Fruit fly (Drosophila melanogaster): ENCODE data around the gene Oseg1.

Oseg1 gene

DNA sequence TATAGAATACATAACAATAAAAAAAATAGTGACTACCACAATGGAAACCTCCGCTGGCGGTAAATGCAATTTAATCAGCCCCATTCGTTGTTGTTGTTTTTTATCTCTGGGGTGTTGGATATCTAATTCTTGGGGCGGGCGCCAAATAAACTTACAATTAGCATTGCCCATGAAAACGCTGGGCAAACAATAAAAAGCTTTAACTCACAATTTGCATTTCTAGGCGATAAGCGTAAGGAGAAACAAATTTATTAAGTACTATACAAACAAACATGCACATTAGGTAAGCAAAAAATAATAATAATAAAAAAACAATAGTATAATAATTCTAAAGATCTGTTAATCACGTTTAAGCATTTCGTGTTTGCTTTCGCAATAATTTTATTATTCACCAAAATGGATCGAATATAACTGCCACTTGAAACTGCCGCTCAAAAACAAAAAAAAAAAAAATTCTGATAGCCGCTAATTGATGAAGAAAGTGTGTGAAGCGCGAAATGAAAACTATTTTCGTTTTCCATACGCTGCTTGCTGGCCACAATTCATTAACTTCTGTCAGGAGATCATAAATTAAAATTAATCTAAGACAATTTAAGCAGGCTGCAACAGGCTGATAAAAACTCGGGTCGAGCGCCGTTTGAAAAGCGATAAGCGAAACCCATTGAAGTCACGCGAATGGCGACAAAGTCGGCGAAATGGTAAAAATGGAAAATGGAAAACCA lies 35.3 kb upstream of the Oseg1 start:
- peak; percentile 21 for TF ChIP-seq CG7101 (tag; optimal IDR thresholded peaks at IDR 0.05)
- no peak for TF ChIP-seq CG1620 (GFP tag; optimal IDR thresholded peaks at IDR 0.05)
- TF ChIP-seq Clk (GFP tag; optimal IDR thresholded peaks at IDR 0.05) = no peak
- no peak for TF ChIP-seq cnc (optimal IDR thresholded peaks at IDR 0.05)
- peak; percentile 35 for TF ChIP-seq CG7045 (GFP tag; optimal IDR thresholded peaks at IDR 0.05)
- TF ChIP-seq cic (GFP tag; optimal IDR thresholded peaks at IDR 0.05) = peak; percentile 54
- TF ChIP-seq tj (GFP tag; optimal IDR thresholded peaks at IDR 0.05) = peak; percentile 46
- peak; percentile 7 for TF ChIP-seq CG33017 (tag; optimal IDR thresholded peaks at IDR 0.05)
- peak; percentile 18 for TF ChIP-seq CG12768 (GFP tag; optimal IDR thresholded peaks at IDR 0.05)
- TF ChIP-seq kay (GFP tag; ENCODE audit: borderline replicate concordance) = peak; percentile 87

DNA sequence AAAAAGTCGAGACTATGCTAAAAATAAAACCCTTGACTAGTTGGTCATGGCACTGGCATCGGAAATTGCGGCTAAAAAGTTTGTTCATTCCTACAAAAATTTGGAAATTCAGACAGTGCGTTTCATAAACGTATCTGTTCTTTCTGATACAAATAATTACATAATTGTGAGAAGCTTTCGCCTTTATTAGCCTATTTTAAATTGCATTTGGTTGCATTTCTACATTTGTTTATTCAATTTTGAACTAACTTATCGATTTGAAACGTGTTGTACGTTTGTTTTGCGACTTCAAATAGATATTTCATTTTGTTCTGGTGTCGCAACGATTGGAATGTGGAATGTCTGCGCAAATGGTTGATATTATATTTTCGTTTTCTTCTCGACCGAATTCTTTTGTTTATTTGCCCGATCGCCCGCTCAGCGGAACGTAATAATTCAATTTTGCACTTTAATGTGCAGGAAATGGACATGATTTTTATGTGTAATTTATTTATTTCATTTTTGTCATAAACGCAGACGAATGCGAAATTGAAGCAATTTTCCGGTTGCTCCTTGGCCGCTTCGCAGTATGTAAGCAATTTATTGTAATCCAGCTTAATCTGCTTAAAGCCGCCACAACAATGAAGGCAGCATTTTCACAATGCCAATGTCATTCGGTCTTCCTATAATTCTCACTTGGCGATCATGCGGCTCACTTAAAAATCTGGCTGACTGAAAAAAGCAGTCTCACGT lies 33.6 kb upstream of the Oseg1 start:
- peak; percentile 98 for TF ChIP-seq tj (GFP tag; optimal IDR thresholded peaks at IDR 0.05)
- no peak for TF ChIP-seq Mnt (GFP tag; optimal IDR thresholded peaks at IDR 0.05)

DNA sequence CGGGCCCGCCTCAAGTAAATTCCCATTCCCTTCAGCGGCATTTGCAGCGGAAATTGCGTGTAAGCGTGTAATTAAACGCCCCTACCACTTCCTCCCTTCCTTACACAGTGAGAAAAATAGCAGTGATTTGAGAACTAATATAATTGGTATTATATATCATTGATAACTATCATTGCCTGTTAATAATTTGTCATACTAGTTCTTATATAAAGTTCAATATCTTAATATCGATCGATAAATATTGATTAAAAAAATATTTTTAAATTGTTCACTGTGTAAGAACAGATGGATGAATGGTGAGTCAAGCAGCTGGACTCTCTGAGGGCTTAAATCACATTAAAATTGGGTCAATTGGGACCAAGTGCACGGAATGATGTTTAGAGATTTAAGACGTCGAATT lies 32.4 kb upstream of the Oseg1 start:
- no peak for TF ChIP-seq Clk (GFP tag; optimal IDR thresholded peaks at IDR 0.05)
- TF ChIP-seq CG12768 (GFP tag; optimal IDR thresholded peaks at IDR 0.05) = no peak
- no peak for TF ChIP-seq ovo (GFP tag; optimal IDR thresholded peaks at IDR 0.05)
- TF ChIP-seq CG11617 (GFP tag; optimal IDR thresholded peaks at IDR 0.05) = peak; percentile 3
- TF ChIP-seq CG14711 (tag; optimal IDR thresholded peaks at IDR 0.05) = peak; percentile 61
- peak; percentile 64 for TF ChIP-seq bab1 (GFP tag; optimal IDR thresholded peaks at IDR 0.05)
- no peak for TF ChIP-seq Crg-1 (GFP tag; optimal IDR thresholded peaks at IDR 0.05)
- TF ChIP-seq tj (GFP tag; optimal IDR thresholded peaks at IDR 0.05) = no peak
- TF ChIP-seq toe (GFP tag; optimal IDR thresholded peaks at IDR 0.05) = no peak
- TF ChIP-seq kay (GFP tag; ENCODE audit: borderline replicate concordance) = no peak
- TF ChIP-seq CG7045 (GFP tag; optimal IDR thresholded peaks at IDR 0.05) = no peak
- no peak for TF ChIP-seq cnc (optimal IDR thresholded peaks at IDR 0.05)
- TF ChIP-seq CG5204 (GFP tag; optimal IDR thresholded peaks at IDR 0.05) = no peak
- TF ChIP-seq CG1620 (GFP tag; optimal IDR thresholded peaks at IDR 0.05) = no peak
- TF ChIP-seq CG33017 (tag; optimal IDR thresholded peaks at IDR 0.05) = no peak
- no peak for TF ChIP-seq Mnt (GFP tag; optimal IDR thresholded peaks at IDR 0.05)
- peak; percentile 0 for TF ChIP-seq cic (GFP tag; optimal IDR thresholded peaks at IDR 0.05)
- no peak for TF ChIP-seq Hr96 (GFP tag; optimal IDR thresholded peaks at IDR 0.05)
- TF ChIP-seq CG7101 (tag; optimal IDR thresholded peaks at IDR 0.05) = peak; percentile 29
- no peak for TF ChIP-seq pad (GFP tag; optimal IDR thresholded peaks at IDR 0.05)

DNA sequence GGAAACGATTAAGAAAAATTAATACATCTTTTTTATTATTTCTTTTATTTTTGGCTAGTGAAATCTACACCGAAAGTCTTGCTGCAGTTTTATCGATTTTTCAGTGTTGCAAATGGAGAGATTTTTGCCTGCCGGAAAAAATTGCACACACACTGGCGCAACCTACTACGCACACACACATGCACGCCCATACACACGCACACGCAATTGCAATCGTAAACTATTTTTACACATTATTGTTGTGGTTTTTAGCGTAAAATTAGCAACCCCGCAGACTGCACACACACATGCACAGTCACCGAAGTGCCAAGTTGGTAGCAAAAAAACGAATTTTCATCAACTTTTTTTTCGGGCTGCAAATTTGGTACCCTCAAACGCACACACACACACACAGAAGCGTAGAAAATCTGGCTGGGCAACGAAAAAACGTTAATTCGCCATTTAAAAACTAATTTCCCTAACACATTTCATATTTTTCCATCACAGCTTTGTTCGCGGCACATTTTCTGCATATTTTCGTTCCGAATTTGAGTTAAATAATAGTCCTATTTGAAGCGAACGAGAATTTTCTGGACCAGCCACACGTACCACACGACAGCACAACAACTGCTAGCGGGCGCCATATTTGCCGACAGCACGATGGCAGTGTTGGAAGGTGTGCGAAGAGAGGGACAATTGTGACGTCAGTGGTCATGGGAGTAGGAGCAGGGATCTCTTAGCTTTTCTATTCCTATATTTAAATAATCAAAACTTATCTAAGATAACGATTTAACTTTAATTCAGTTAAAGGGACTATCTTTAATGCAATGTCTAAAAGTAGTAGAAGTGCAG lies 29.3 kb upstream of the Oseg1 start, which contains the start of gene Unr:
Gene Unr (minus strand): TSS at position 637 of the 831 bp plus-strand sequence.
- peak; percentile 88 for TF ChIP-seq tj (GFP tag; optimal IDR thresholded peaks at IDR 0.05)
- TF ChIP-seq CG1620 (GFP tag; optimal IDR thresholded peaks at IDR 0.05) = peak; percentile 94
- TF ChIP-seq cnc (optimal IDR thresholded peaks at IDR 0.05) = no peak
- TF ChIP-seq CG11617 (GFP tag; optimal IDR thresholded peaks at IDR 0.05) = peak; percentile 79
- peak; percentile 81 for TF ChIP-seq CG12768 (GFP tag; optimal IDR thresholded peaks at IDR 0.05)
- peak; percentile 71 for TF ChIP-seq CG33017 (tag; optimal IDR thresholded peaks at IDR 0.05)
- no peak for TF ChIP-seq kay (GFP tag; ENCODE audit: borderline replicate concordance)
- TF ChIP-seq CG7101 (tag; optimal IDR thresholded peaks at IDR 0.05) = peak; percentile 82
- TF ChIP-seq CG14711 (tag; optimal IDR thresholded peaks at IDR 0.05) = peak; percentile 65
- peak; percentile 79 for TF ChIP-seq ovo (GFP tag; optimal IDR thresholded peaks at IDR 0.05)
- no peak for TF ChIP-seq toe (GFP tag; optimal IDR thresholded peaks at IDR 0.05)
- TF ChIP-seq CG5204 (GFP tag; optimal IDR thresholded peaks at IDR 0.05) = no peak
- peak; percentile 85 for TF ChIP-seq bab1 (GFP tag; optimal IDR thresholded peaks at IDR 0.05)
- peak; percentile 91 for TF ChIP-seq Crg-1 (GFP tag; optimal IDR thresholded peaks at IDR 0.05)
- TF ChIP-seq cic (GFP tag; optimal IDR thresholded peaks at IDR 0.05) = peak; percentile 96
- TF ChIP-seq Clk (GFP tag; optimal IDR thresholded peaks at IDR 0.05) = peak; percentile 38
- peak; percentile 80 for TF ChIP-seq Mnt (GFP tag; optimal IDR thresholded peaks at IDR 0.05)
- TF ChIP-seq pad (GFP tag; optimal IDR thresholded peaks at IDR 0.05) = peak; percentile 73
- peak; percentile 61 for TF ChIP-seq CG7045 (GFP tag; optimal IDR thresholded peaks at IDR 0.05)

DNA sequence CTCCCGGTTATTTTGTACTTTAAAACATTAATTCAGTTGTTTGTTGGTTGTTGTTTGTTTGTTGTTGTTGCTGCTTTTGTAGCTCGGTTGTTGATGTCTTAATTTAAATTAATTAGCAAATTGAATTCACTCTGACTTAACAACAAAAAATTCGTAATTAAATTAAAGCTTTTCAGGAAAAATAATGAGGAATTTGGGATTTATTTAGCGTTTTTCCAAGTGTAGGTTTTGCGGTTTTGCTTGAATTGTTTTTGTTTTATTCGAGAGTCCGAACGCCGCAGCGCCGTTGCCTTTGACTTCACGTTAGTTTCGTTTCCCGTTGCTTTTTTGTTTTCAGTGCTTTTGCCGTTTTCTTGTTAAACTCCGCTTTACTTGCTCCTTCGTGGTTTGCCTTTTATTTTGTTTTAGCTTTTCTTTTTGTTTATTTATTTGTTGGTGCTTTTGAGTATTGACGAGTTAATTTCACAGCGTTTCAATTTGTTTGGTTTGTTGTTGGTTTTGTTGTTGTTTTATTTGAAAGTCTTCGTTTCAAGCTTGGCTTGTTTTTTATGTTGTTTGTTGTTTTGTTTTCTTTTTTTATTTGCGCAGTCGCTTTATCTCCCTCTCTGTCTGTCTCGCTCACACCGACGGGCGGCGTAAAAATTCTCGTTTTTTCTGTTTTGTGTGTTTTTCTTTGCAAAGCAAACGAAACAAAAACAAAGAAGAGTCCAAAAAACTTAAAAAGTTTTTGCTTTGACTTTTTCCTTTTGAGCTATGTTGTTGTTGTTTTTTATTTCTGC lies 28.3 kb upstream of the Oseg1 start:
- TF ChIP-seq pad (GFP tag; optimal IDR thresholded peaks at IDR 0.05) (no peak), CG7101 (tag; optimal IDR thresholded peaks at IDR 0.05) (no peak), CG33017 (tag; optimal IDR thresholded peaks at IDR 0.05) (peak; percentile 55), cnc (optimal IDR thresholded peaks at IDR 0.05) (no peak), CG1620 (GFP tag; optimal IDR thresholded peaks at IDR 0.05) (no peak), kay (GFP tag; ENCODE audit: borderline replicate concordance) (peak; percentile 96), CG7045 (GFP tag; optimal IDR thresholded peaks at IDR 0.05) (peak; percentile 61), Clk (GFP tag; optimal IDR thresholded peaks at IDR 0.05) (peak; percentile 10), ovo (GFP tag; optimal IDR thresholded peaks at IDR 0.05) (peak; percentile 49), CG5204 (GFP tag; optimal IDR thresholded peaks at IDR 0.05) (no peak), Mnt (GFP tag; optimal IDR thresholded peaks at IDR 0.05) (no peak), CG12768 (GFP tag; optimal IDR thresholded peaks at IDR 0.05) (peak; percentile 39), CG11617 (GFP tag; optimal IDR thresholded peaks at IDR 0.05) (peak; percentile 22), cic (GFP tag; optimal IDR thresholded peaks at IDR 0.05) (no peak), CG14711 (tag; optimal IDR thresholded peaks at IDR 0.05) (no peak), tj (GFP tag; optimal IDR thresholded peaks at IDR 0.05) (no peak), bab1 (GFP tag; optimal IDR thresholded peaks at IDR 0.05) (no peak), Hr96 (GFP tag; optimal IDR thresholded peaks at IDR 0.05) (no peak), toe (GFP tag; optimal IDR thresholded peaks at IDR 0.05) (no peak), Crg-1 (GFP tag; optimal IDR thresholded peaks at IDR 0.05) (no peak)

All from whole organism, adult.